Fruit fly (Drosophila melanogaster) whole organism, wandering third instar larva: ENCODE results near the gene Lgr1.
"Not testable (repeated sequence)": the region's sequence is repeated elsewhere in the genome, so short reads cannot be mapped to it uniquely, and the experiment has no call there.

Experiments used
- brk ChIP-seq: fragments of 200-800 bp; sonication (Bioruptor generic); optimal IDR thresholded peaks from 2 replicates; lab custom pipeline; 2016; ENCODE audit warnings: missing biosample characterization, mild to moderate bottlenecking, missing genetic modification characterization
- dsf ChIP-seq: sonication (Bioruptor generic); optimal IDR thresholded peaks from 2 replicates; lab custom pipeline; 2016; ENCODE audit warnings: missing biosample characterization, missing genetic modification characterization, borderline replicate concordance

dm6 chr3R:17763088-17763487 is 37.5 kb downstream of the Lgr1 start, which contains the start of gene TyrR:
- not testable (repeated sequence) for TF ChIP-seq dsf, brk (GFP tag; lab: Kevin White, UChicago)
